Worm (Caenorhabditis elegans): Measurements from ENCODE around the gene ceh-33.

ce11 chrV:5314104-5314503 lies 10.4 kb downstream of the ceh-33 start, which contains the start of gene C10G8.2:
- TF ChIP-seq ztf-23 (GFP tag; IDR thresholded peaks at IDR 0.05) (no peak), flt-1 (GFP tag; IDR thresholded peaks at IDR 0.05) (no peak), klf-2 (GFP tag; conservative IDR thresholded peaks at IDR 0.05) (no peak), T22C8.4 (GFP tag; IDR thresholded peaks at IDR 0.05) (no peak)

All from whole organism, midembryonic.